Fruit fly (Drosophila melanogaster): ENCODE measurements around the gene CG31446.

DNA sequence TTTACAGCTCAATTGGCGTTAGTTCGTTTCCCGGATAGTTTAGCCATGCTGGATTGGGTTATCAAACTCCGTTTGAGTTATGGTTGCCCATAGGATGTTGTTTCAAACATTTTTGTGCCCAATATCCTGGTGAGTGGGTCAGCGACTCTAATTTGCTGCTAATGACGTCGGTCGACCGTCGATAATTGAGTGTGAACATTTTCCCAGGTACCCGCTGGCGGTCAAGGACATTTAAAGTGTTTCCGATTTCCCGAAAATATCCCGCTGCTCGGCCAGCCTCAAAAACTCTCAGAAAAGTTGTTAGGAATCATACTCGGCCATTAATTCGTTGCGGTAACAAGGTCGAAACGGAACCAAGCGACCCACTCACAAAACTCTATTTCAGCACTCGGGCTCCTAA is 38.0 kb upstream of the CG31446 start:
- TF ChIP-seq D19A (tag; optimal IDR thresholded peaks at IDR 0.05) (no peak), Fer3 (tag; optimal IDR thresholded peaks at IDR 0.05) (no peak), Gsc (GFP tag; IDR thresholded peaks at IDR 0.05) (no peak), gsb (GFP tag; IDR thresholded peaks at IDR 0.05) (no peak), CG12104 (GFP tag; optimal IDR thresholded peaks at IDR 0.05) (no peak), NC2β (GFP tag; optimal IDR thresholded peaks at IDR 0.05) (no peak), CG14050 (GFP tag; IDR thresholded peaks at IDR 0.05) (no peak), ind (GFP tag; optimal IDR thresholded peaks at IDR 0.05) (no peak), CTCF (GFP tag; optimal IDR thresholded peaks at IDR 0.05) (no peak), tup (GFP tag; optimal IDR thresholded peaks at IDR 0.05) (no peak), NfI (GFP tag; optimal IDR thresholded peaks at IDR 0.05) (no peak), stwl (tag; optimal IDR thresholded peaks at IDR 0.05) (no peak), CG1603 (tag; optimal IDR thresholded peaks at IDR 0.05) (no peak)

Measured in whole organism, embryonic.